Fruit fly (Drosophila melanogaster) whole organism, embryonic: Measurements from ENCODE around the gene CG33654.

ENCODE experiments used
- Awh ChIP-seq: fragments of 200-800 bp; sonication (Bioruptor generic); IDR thresholded peaks from 2 replicates; pipeline ENCODE4, ENCODE4 v1.3.6; 2022; ENCODE audit warnings: missing biosample characterization, missing genetic modification characterization
- Bgb ChIP-seq: fragments of 200-800 bp; sonication (Bioruptor generic); IDR thresholded peaks from 2 replicates; pipeline ENCODE4 v1.3.6; 2022; ENCODE audit warnings: missing biosample characterization, missing genetic modification characterization; ENCODE audit not compliant: partially characterized antibody
- Bteb2 ChIP-seq: fragments of 200-800 bp; sonication (Bioruptor generic); optimal IDR thresholded peaks from 2 replicates; lab custom pipeline; 2016; ENCODE audit warnings: missing biosample characterization, missing genetic modification characterization
- CG10979 ChIP-seq: fragments of 200-800 bp; sonication (Bioruptor generic); optimal IDR thresholded peaks from 2 replicates; lab custom pipeline; 2018; ENCODE audit warnings: missing biosample characterization, mild to moderate bottlenecking, missing genetic modification characterization, moderate library complexity
- CG11695 ChIP-seq: fragments of 200-800 bp; sonication (Bioruptor generic); IDR thresholded peaks from 3 replicates; pipeline ENCODE4 v1.3.6; 2022; ENCODE audit warnings: missing biosample characterization, missing genetic modification characterization
- CG15514 ChIP-seq: fragments of 200-800 bp; sonication (Bioruptor generic); optimal IDR thresholded peaks from 3 replicates; lab custom pipeline; 2017; ENCODE audit warnings: missing biosample characterization, missing genetic modification characterization, mild to moderate bottlenecking, moderate library complexity, missing genetic modification reagents
- CG16813 ChIP-seq: fragments of 200-800 bp; sonication (Bioruptor generic); IDR thresholded peaks from 3 replicates; pipeline ENCODE4 v1.3.6; 2022; ENCODE audit warnings: missing biosample characterization, missing genetic modification characterization; ENCODE audit not compliant: partially characterized antibody
- CG17802 ChIP-seq: fragments of 200-800 bp; sonication (Bioruptor generic); optimal IDR thresholded peaks from 2 replicates; lab custom pipeline; 2018; ENCODE audit warnings: missing biosample characterization, mild to moderate bottlenecking, missing genetic modification characterization, moderate library complexity
- CG2120 ChIP-seq: fragments of 200-800 bp; sonication (Bioruptor generic); optimal IDR thresholded peaks from 3 replicates; lab custom pipeline; 2016; ENCODE audit warnings: missing biosample characterization, missing genetic modification characterization
- CG2875 ChIP-seq: fragments of 200-800 bp; sonication (Bioruptor generic); optimal IDR thresholded peaks from 2 replicates; lab custom pipeline; 2017; ENCODE audit warnings: missing biosample characterization, mild to moderate bottlenecking, missing genetic modification characterization, missing genetic modification reagents
- CG32532 ChIP-seq: fragments of 200-800 bp; sonication (Bioruptor generic); IDR thresholded peaks from 2 replicates; pipeline ENCODE4 v1.3.6; 2022; ENCODE audit warnings: missing biosample characterization, missing genetic modification characterization
- CG3281 ChIP-seq: fragments of 200-800 bp; sonication (Bioruptor generic); optimal IDR thresholded peaks from 3 replicates; lab custom pipeline; 2017; ENCODE audit warnings: missing biosample characterization, mild to moderate bottlenecking, missing genetic modification characterization
- CG34376 ChIP-seq: fragments of 200-800 bp; sonication (Bioruptor generic); optimal IDR thresholded peaks from 2 replicates; lab custom pipeline; 2018; ENCODE audit warnings: missing biosample characterization, mild to moderate bottlenecking, missing genetic modification characterization
- CG5180 ChIP-seq: fragments of 200-800 bp; sonication (Bioruptor generic); optimal IDR thresholded peaks from 3 replicates; lab custom pipeline; 2017; ENCODE audit warnings: missing biosample characterization, missing genetic modification characterization, mild to moderate bottlenecking, moderate library complexity, missing genetic modification reagents
- CG8359 ChIP-seq: fragments of 200-800 bp; sonication (Bioruptor generic); optimal IDR thresholded peaks from 2 replicates; lab custom pipeline; 2017; ENCODE audit warnings: missing biosample characterization, mild to moderate bottlenecking, missing genetic modification characterization, borderline replicate concordance
- CG9609 ChIP-seq: fragments of 200-800 bp; sonication (Bioruptor generic); optimal IDR thresholded peaks from 3 replicates; lab custom pipeline; 2016; ENCODE audit warnings: missing biosample characterization, missing genetic modification characterization
- CoRest ChIP-seq: fragments of 200-800 bp; sonication (Bioruptor generic); optimal IDR thresholded peaks from 3 replicates; lab custom pipeline; 2018; ENCODE audit warnings: missing biosample characterization, mild to moderate bottlenecking, missing genetic modification characterization, moderate library complexity
- D19B ChIP-seq: fragments of 200-800 bp; sonication (Bioruptor generic); optimal IDR thresholded peaks from 2 replicates; lab custom pipeline; 2017; ENCODE audit warnings: missing biosample characterization, mild to moderate bottlenecking, missing genetic modification characterization
- Deaf1 ChIP-seq: fragments of 200-800 bp; optimal IDR thresholded peaks from 3 replicates; lab custom pipeline; 2019; ENCODE audit warnings: missing biosample characterization, mild to moderate bottlenecking, missing genetic modification characterization, moderate library complexity
- Drgx ChIP-seq: fragments of 200-800 bp; sonication (Bioruptor generic); IDR thresholded peaks from 2 replicates; pipeline ENCODE4 v1.3.6; 2022; ENCODE audit warnings: missing biosample characterization, missing genetic modification characterization
- ERR ChIP-seq: fragments of 200-800 bp; sonication (Bioruptor generic); optimal IDR thresholded peaks from 2 replicates; lab custom pipeline; 2016; ENCODE audit warnings: missing biosample characterization, missing genetic modification characterization
- GATAe ChIP-seq: fragments of 200-800 bp; sonication (Bioruptor generic); conservative IDR thresholded peaks from 2 replicates; pipeline ENCODE4 v1.3.6; 2022; ENCODE audit warnings: missing biosample characterization, missing genetic modification characterization
- HHEX ChIP-seq: fragments of 200-800 bp; sonication (Bioruptor generic); optimal IDR thresholded peaks from 3 replicates; lab custom pipeline; 2017; ENCODE audit warnings: missing biosample characterization, mild to moderate bottlenecking, missing genetic modification characterization, missing genetic modification reagents
- Hr51 ChIP-seq, 2 experiments: fragments of 200-800 bp; sonication (Bioruptor generic); optimal IDR thresholded peaks; 2 replicates in 1 of 2; 3 replicates in 1 of 2; lab custom pipeline; 2016 to 2018; ENCODE audit warnings: missing biosample characterization in 2 of 2, missing genetic modification characterization in 2 of 2, mild to moderate bottlenecking in 1 of 2, moderate library complexity in 1 of 2
- Mes4 ChIP-seq: fragments of 200-800 bp; sonication (Bioruptor generic); optimal IDR thresholded peaks from 2 replicates; lab custom pipeline; 2016; ENCODE audit warnings: missing biosample characterization, missing genetic modification characterization
- Nf-YC ChIP-seq: fragments of 200-800 bp; optimal IDR thresholded peaks from 3 replicates; lab custom pipeline; 2019; ENCODE audit warnings: missing biosample characterization, mild to moderate bottlenecking, missing genetic modification characterization, moderate library complexity
- Rx ChIP-seq: fragments of 200-800 bp; sonication (Bioruptor generic); IDR thresholded peaks from 2 replicates; pipeline ENCODE4 v1.3.6; 2022; ENCODE audit warnings: missing biosample characterization, missing genetic modification characterization
- Sin3A ChIP-seq: fragments of >200 bp; optimal IDR thresholded peaks from 2 replicates; lab custom pipeline; 2018
- Six4 ChIP-seq: fragments of 200-800 bp; sonication (Bioruptor generic); optimal IDR thresholded peaks from 2 replicates; lab custom pipeline; 2016; ENCODE audit warnings: missing biosample characterization, missing genetic modification characterization
- Sox100B ChIP-seq: fragments of 200-800 bp; sonication (Bioruptor generic); optimal IDR thresholded peaks from 3 replicates; lab custom pipeline; 2018; ENCODE audit warnings: missing biosample characterization, mild to moderate bottlenecking, missing genetic modification characterization
- Xrp1 ChIP-seq: fragments of 200-800 bp; sonication (Bioruptor generic); IDR thresholded peaks from 2 replicates; pipeline ENCODE4 v1.3.6; 2022; ENCODE audit warnings: missing biosample characterization, missing genetic modification characterization
- ash1 ChIP-seq: fragments of 200-800 bp; sonication (Bioruptor generic); optimal IDR thresholded peaks from 2 replicates; lab custom pipeline; 2018; ENCODE audit warnings: missing biosample characterization, mild to moderate bottlenecking, missing genetic modification characterization
- az2 ChIP-seq: fragments of 200-800 bp; sonication (Bioruptor generic); optimal IDR thresholded peaks from 3 replicates; lab custom pipeline; 2016; ENCODE audit warnings: missing biosample characterization, missing genetic modification characterization
- bcd ChIP-seq: fragments of 200-800 bp; sonication (Bioruptor generic); optimal IDR thresholded peaks from 2 replicates; lab custom pipeline; 2017; ENCODE audit warnings: missing biosample characterization, mild to moderate bottlenecking, missing genetic modification characterization
- da ChIP-seq: fragments of 200-800 bp; sonication (Bioruptor generic); optimal IDR thresholded peaks from 2 replicates; lab custom pipeline; 2016; ENCODE audit warnings: missing biosample characterization, missing genetic modification characterization
- esg ChIP-seq: fragments of 200-800 bp; sonication (Bioruptor generic); conservative IDR thresholded peaks from 2 replicates; pipeline ENCODE4 v1.3.6; 2022; ENCODE audit warnings: missing biosample characterization, missing genetic modification characterization
- fru ChIP-seq: fragments of >200 bp; optimal IDR thresholded peaks from 2 replicates; lab custom pipeline; 2017
- fu2 ChIP-seq: fragments of 200-800 bp; sonication (Bioruptor generic); optimal IDR thresholded peaks from 2 replicates; lab custom pipeline; 2016; ENCODE audit warnings: missing biosample characterization, missing genetic modification characterization
- gce ChIP-seq: fragments of 200-800 bp; sonication (Bioruptor generic); IDR thresholded peaks from 3 replicates; pipeline ENCODE4 v1.3.6; 2022; ENCODE audit warnings: missing biosample characterization, missing genetic modification characterization
- hbn ChIP-seq: fragments of 200-800 bp; sonication (Bioruptor generic); IDR thresholded peaks from 2 replicates; pipeline ENCODE4 v1.3.6; 2022; ENCODE audit warnings: missing biosample characterization, missing genetic modification characterization; ENCODE audit not compliant: partially characterized antibody
- jumu ChIP-seq: fragments of 200-800 bp; sonication (Bioruptor generic); optimal IDR thresholded peaks from 3 replicates; lab custom pipeline; 2016; ENCODE audit warnings: missing biosample characterization, missing genetic modification characterization
- lilli ChIP-seq: fragments of 200-800 bp; sonication (Bioruptor generic); optimal IDR thresholded peaks from 3 replicates; lab custom pipeline; 2016; ENCODE audit warnings: missing biosample characterization, missing genetic modification characterization
- org-1 ChIP-seq: fragments of 200-800 bp; sonication (Bioruptor generic); optimal IDR thresholded peaks from 2 replicates; lab custom pipeline; 2017; ENCODE audit warnings: missing biosample characterization, missing genetic modification characterization
- pan ChIP-seq, 4 experiments: fragments of >200 bp in 3 of 4; fragments of 200-800 bp in 1 of 4; sonication (Bioruptor generic) in 1 of 4; optimal IDR thresholded peaks in 3 of 4; IDR thresholded peaks in 1 of 4; 2 replicates each; pipeline versions ENCODE4 v1.3.6 to Lab custom; 2017 to 2022; ENCODE audit warnings: missing biosample characterization in 2 of 4, missing genetic modification characterization in 2 of 4, mixed read lengths in 1 of 4
- pzg ChIP-seq: fragments of 200-800 bp; sonication (Bioruptor generic); optimal IDR thresholded peaks from 3 replicates; lab custom pipeline; 2018; ENCODE audit warnings: missing biosample characterization, mild to moderate bottlenecking, missing genetic modification characterization, moderate library complexity
- ranshi ChIP-seq: fragments of 200-800 bp; sonication (Bioruptor generic); IDR thresholded peaks from 2 replicates; pipeline ENCODE4 v1.3.6; 2022; ENCODE audit warnings: missing biosample characterization, missing genetic modification characterization
- sd ChIP-seq: fragments of 200-800 bp; sonication (Bioruptor generic); optimal IDR thresholded peaks from 3 replicates; lab custom pipeline; 2018; ENCODE audit warnings: missing biosample characterization, mild to moderate bottlenecking, missing genetic modification characterization, moderate library complexity
- sob ChIP-seq: fragments of 200-800 bp; sonication (Bioruptor generic); IDR thresholded peaks from 2 replicates; pipeline ENCODE4 v1.3.6; 2022; ENCODE audit warnings: missing biosample characterization, missing genetic modification characterization
- ttk ChIP-seq: fragments of 200-800 bp; sonication (Bioruptor generic); IDR thresholded peaks from 2 replicates; pipeline ENCODE4 v2.1.2; 2022; ENCODE audit warnings: missing biosample characterization, missing genetic modification characterization
- tx ChIP-seq: fragments of 200-800 bp; sonication (Bioruptor generic); optimal IDR thresholded peaks from 2 replicates; lab custom pipeline; 2016; ENCODE audit warnings: missing biosample characterization, missing genetic modification characterization
- yki ChIP-seq: fragments of >200 bp; optimal IDR thresholded peaks from 3 replicates; lab custom pipeline; 2018

Gene CG33654

DNA sequence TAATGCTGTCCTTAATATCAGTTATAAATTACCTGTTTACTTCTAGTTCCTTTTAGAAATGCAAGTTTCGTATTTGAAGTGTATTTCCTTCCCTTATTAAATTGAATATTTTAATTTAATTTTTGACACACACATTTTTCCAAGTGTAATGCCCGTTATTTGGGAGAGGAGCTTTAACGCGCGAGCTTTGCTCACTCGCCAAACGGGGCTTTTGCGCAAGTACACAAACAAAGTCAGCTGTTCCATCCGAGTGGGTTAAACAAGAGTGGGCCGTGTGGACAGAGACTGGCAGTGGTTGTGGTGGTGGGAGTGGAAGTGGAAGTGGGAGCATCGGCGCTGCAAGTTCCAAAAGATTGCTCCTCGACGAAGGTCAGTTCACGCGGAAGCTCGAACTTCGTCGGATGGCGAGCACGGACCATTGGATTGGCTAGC lies 1.9 kb downstream of the CG33654 start, which contains the start of gene CG8301 (continued):
- TF ChIP-seq CoRest (tag; lab: Kevin White, UChicago) (peak; percentile 15), Bgb (GFP tag; lab: Robert Waterston, UW) (peak; percentile 18; the same call in 1 of the 2 replicates), ash1 (no peak), Hr51 (GFP tag; optimal IDR thresholded peaks at IDR 0.05; lab: Kevin White, UChicago) (peak in 1 of 2 experiments; percentile 62), fru (lab: Kevin White, UChicago) (no peak), Nf-YC (tag; lab: Kevin White, UChicago) (peak; percentile 24), hbn (GFP tag; lab: Robert Waterston, UW) (no peak), ranshi (GFP tag; lab: Robert Waterston, UW) (no peak), CG11695 (GFP tag; lab: Robert Waterston, UW) (peak; percentile 56; the same call in 2 of the 3 replicates), fu2 (no peak), lilli (GFP tag; lab: Kevin White, UChicago) (peak; percentile 49), GATAe (GFP tag; lab: Robert Waterston, UW) (no peak), Sin3A (lab: Kevin White, UChicago) (no peak), CG32532 (GFP tag; lab: Robert Waterston, UW) (peak; percentile 60; the same call in 1 of the 2 replicates), ERR (GFP tag; lab: Kevin White, UChicago) (peak; percentile 1), bcd (GFP tag; lab: Kevin White, UChicago) (peak; percentile 1), pzg (GFP tag; lab: Kevin White, UChicago) (peak; percentile 10), Bteb2 (GFP tag; lab: Kevin White, UChicago) (peak; percentile 8), esg (no peak), Deaf1 (tag; lab: Kevin White, UChicago) (peak; percentile 77), D19B (no peak), CG17802 (no peak), sd (no peak), org-1 (GFP tag; lab: Kevin White, UChicago) (peak; percentile 7), sob (GFP tag; lab: Robert Waterston, UW) (no peak), da (GFP tag; lab: Kevin White, UChicago) (no peak), CG9609 (GFP tag; lab: Kevin White, UChicago) (no peak), CG3281 (GFP tag; lab: Kevin White, UChicago) (peak; percentile 6), az2 (peak; percentile 5), CG5180 (GFP tag; lab: Kevin White, UChicago) (peak; percentile 20), CG2875 (GFP tag; lab: Kevin White, UChicago) (no peak), CG10979 (tag; lab: Kevin White, UChicago) (peak; percentile 9), tx (GFP tag; lab: Kevin White, UChicago) (no peak), Drgx (GFP tag; lab: Robert Waterston, UW) (peak; percentile 56), Xrp1 (GFP tag; lab: Robert Waterston, UW) (0 out of 2 replicates have a peak, but pooled peaks have one; percentile 17), Sox100B (GFP tag; lab: Kevin White, UChicago) (no peak), CG8359 (no peak), Mes4 (GFP tag; lab: Kevin White, UChicago) (no peak), pan (optimal IDR thresholded peaks at IDR 0.05; lab: Kevin White, UChicago) (no peak), pan (GFP tag; optimal IDR thresholded peaks at IDR 0.05 in 1 of 2, IDR thresholded peaks at IDR 0.05 in 1 of 2) (peak in 1 of 2 experiments; percentile 40), Six4 (no peak), CG2120 (GFP tag; lab: Kevin White, UChicago) (peak; percentile 60), jumu (GFP tag; lab: Kevin White, UChicago) (no peak), Awh (GFP tag; lab: Robert Waterston, UW) (no peak), ttk (GFP tag; lab: Robert Waterston, UW) (0 out of 2 replicates have a peak, but pooled peaks have one; percentile 9), CG16813 (GFP tag; lab: Robert Waterston, UW) (no peak), Rx (no peak), yki (no peak), CG15514 (GFP tag; lab: Kevin White, UChicago) (peak; percentile 48), CG34376 (GFP tag; lab: Kevin White, UChicago) (peak; percentile 15), HHEX (GFP tag; lab: Kevin White, UChicago) (no peak), gce (GFP tag; lab: Robert Waterston, UW) (no peak)
